Worm (Caenorhabditis elegans) whole organism, L3 larva: ENCODE results near the gene nspb-5.
"Not testable (repeated sequence)": the region's sequence is repeated elsewhere in the genome, so short reads cannot be mapped to it uniquely, and the experiment has no call there.

ENCODE experiments used
- R02D3.7 ChIP-seq: fragments of 150-350 bp; optimal IDR thresholded peaks from 2 replicates; lab custom pipeline; 2014; ENCODE audit warnings: missing biosample characterization, missing genetic modification characterization
- ZK546.5 ChIP-seq: sonication (generic microtip); optimal IDR thresholded peaks from 2 replicates; lab custom pipeline; 2017; ENCODE audit warnings: missing biosample characterization, missing genetic modification characterization
- ceh-16 ChIP-seq: sonication (generic microtip); optimal IDR thresholded peaks from 2 replicates; lab custom pipeline; 2017; ENCODE audit warnings: missing biosample characterization, missing genetic modification characterization
- ceh-82 ChIP-seq: fragments of 150-350 bp; optimal IDR thresholded peaks from 2 replicates; lab custom pipeline; 2014; ENCODE audit warnings: missing biosample characterization, missing genetic modification characterization
- mdl-1 ChIP-seq: fragments of 150-350 bp; optimal IDR thresholded peaks from 2 replicates; lab custom pipeline; 2014; ENCODE audit warnings: missing biosample characterization, missing genetic modification characterization
- nhr-76 ChIP-seq: fragments of 150-350 bp; sonication (generic microtip); optimal IDR thresholded peaks from 5 replicates; lab custom pipeline; 2014; ENCODE audit warnings: missing biosample characterization, missing genetic modification characterization
- skn-1 ChIP-seq: fragments of 150-350 bp; optimal IDR thresholded peaks from 2 replicates; lab custom pipeline; 2014; ENCODE audit warnings: missing biosample characterization, missing genetic modification characterization
- snpc-4 ChIP-seq: fragments of 150-350 bp; optimal IDR thresholded peaks from 2 replicates; lab custom pipeline; 2014; ENCODE audit warnings: missing biosample characterization, missing genetic modification characterization
- tbx-2 ChIP-seq: sonication (generic microtip); optimal IDR thresholded peaks from 2 replicates; lab custom pipeline; 2016; ENCODE audit warnings: mild to moderate bottlenecking, missing genetic modification characterization, missing compliant biosample characterization
- ztf-11 ChIP-seq: fragments of 150-350 bp; optimal IDR thresholded peaks from 2 replicates; lab custom pipeline; 2014; ENCODE audit warnings: missing biosample characterization, missing genetic modification characterization

- TF ChIP-seq skn-1 (tag; lab: Kevin White, UChicago); ZK546.5 (tag; lab: Kevin White, UChicago); tbx-2 (tag; lab: Kevin White, UChicago); ceh-82; mdl-1 (tag; lab: Kevin White, UChicago); nhr-76 (tag; lab: Kevin White, UChicago); ztf-11; ceh-16 (tag; lab: Kevin White, UChicago); R02D3.7 (tag; lab: Kevin White, UChicago); snpc-4: not testable (repeated sequence)
Observed at ce11 chrIV:6594871-6595270, 4.0 kb upstream of the nspb-5 start, which contains the start of gene nspb-3.
